Fruit fly (Drosophila melanogaster) whole organism, prepupa: ENCODE results near the gene CG10958.

ENCODE experiments used
- CG10631 ChIP-seq: fragments of 200-800 bp; sonication (Bioruptor generic); optimal IDR thresholded peaks from 2 replicates; lab custom pipeline; 2016; ENCODE audit warnings: missing biosample characterization, missing genetic modification characterization
- CG11902 ChIP-seq: fragments of 200-800 bp; sonication (Bioruptor generic); optimal IDR thresholded peaks from 3 replicates; lab custom pipeline; 2016; ENCODE audit warnings: missing biosample characterization, missing genetic modification characterization
- CG15336 ChIP-seq: fragments of 200-800 bp; sonication (Bioruptor generic); IDR thresholded peaks from 2 replicates; pipeline ENCODE4 v1.3.6; 2022; ENCODE audit warnings: missing biosample characterization, missing genetic modification characterization
- CG1621 ChIP-seq: fragments of 200-800 bp; sonication (Bioruptor generic); optimal IDR thresholded peaks from 3 replicates; lab custom pipeline; 2018; ENCODE audit warnings: missing biosample characterization, mild to moderate bottlenecking, missing genetic modification characterization
- CG16779 ChIP-seq: fragments of 200-800 bp; sonication (Bioruptor generic); optimal IDR thresholded peaks from 3 replicates; lab custom pipeline; 2017; ENCODE audit warnings: missing biosample characterization, mild to moderate bottlenecking, missing genetic modification characterization
- CG3032 ChIP-seq: fragments of 200-800 bp; optimal IDR thresholded peaks from 2 replicates; lab custom pipeline; 2019; ENCODE audit warnings: missing biosample characterization, mild to moderate bottlenecking, missing genetic modification characterization, moderate library complexity
- CG31627 ChIP-seq: fragments of 200-800 bp; sonication (Bioruptor generic); optimal IDR thresholded peaks from 3 replicates; lab custom pipeline; 2016; ENCODE audit warnings: missing biosample characterization, missing genetic modification characterization
- CG32006 ChIP-seq: fragments of 200-800 bp; sonication (Bioruptor generic); optimal IDR thresholded peaks from 3 replicates; lab custom pipeline; 2017; ENCODE audit warnings: missing biosample characterization, mild to moderate bottlenecking, missing genetic modification characterization
- CG3919 ChIP-seq: fragments of 200-800 bp; sonication (Bioruptor generic); optimal IDR thresholded peaks from 3 replicates; lab custom pipeline; 2016; ENCODE audit warnings: missing biosample characterization, missing genetic modification characterization
- CG4318 ChIP-seq: fragments of 200-800 bp; sonication (Bioruptor generic); optimal IDR thresholded peaks from 3 replicates; lab custom pipeline; 2017; ENCODE audit warnings: missing biosample characterization, mild to moderate bottlenecking, missing genetic modification characterization
- CG6163 ChIP-seq: fragments of 200-800 bp; sonication (Bioruptor generic); IDR thresholded peaks from 3 replicates; pipeline ENCODE4 v1.3.6; 2022; ENCODE audit warnings: missing biosample characterization, missing genetic modification characterization
- CG6276 ChIP-seq: fragments of 200-800 bp; sonication (Bioruptor generic); optimal IDR thresholded peaks from 2 replicates; lab custom pipeline; 2017; ENCODE audit warnings: missing biosample characterization, mild to moderate bottlenecking, missing genetic modification characterization
- CG8119 ChIP-seq: fragments of 200-800 bp; sonication (Bioruptor generic); IDR thresholded peaks from 3 replicates; pipeline ENCODE4 v1.3.6; 2022; ENCODE audit warnings: missing biosample characterization, missing genetic modification characterization
- CG8319 ChIP-seq: fragments of 200-800 bp; sonication (Bioruptor generic); optimal IDR thresholded peaks from 3 replicates; lab custom pipeline; 2016; ENCODE audit warnings: missing biosample characterization, missing genetic modification characterization
- CG8632 ChIP-seq: fragments of 200-800 bp; sonication (Bioruptor generic); optimal IDR thresholded peaks from 3 replicates; lab custom pipeline; 2016; ENCODE audit warnings: missing biosample characterization, missing genetic modification characterization
- Eip75B ChIP-seq: fragments of 200-800 bp; sonication (Bioruptor generic); optimal IDR thresholded peaks from 3 replicates; lab custom pipeline; 2016; ENCODE audit warnings: missing biosample characterization, missing genetic modification characterization
- Eip78C ChIP-seq: fragments of 200-800 bp; sonication (Bioruptor generic); peaks from one replicate; lab custom pipeline; 2016; ENCODE audit warnings: missing biosample characterization, missing genetic modification characterization
- Eip93F ChIP-seq: fragments of 200-800 bp; sonication (Bioruptor generic); optimal IDR thresholded peaks from 2 replicates; lab custom pipeline; 2016; ENCODE audit warnings: missing biosample characterization, mild to moderate bottlenecking, missing genetic modification characterization
- Ets21C ChIP-seq: fragments of 200-800 bp; sonication (Bioruptor generic); optimal IDR thresholded peaks from 3 replicates; lab custom pipeline; 2016; ENCODE audit warnings: missing biosample characterization, missing genetic modification characterization
- Gug ChIP-seq: fragments of 200-800 bp; sonication (Bioruptor generic); IDR thresholded peaks from 2 replicates; pipeline ENCODE4 v1.3.6; 2022; ENCODE audit warnings: missing biosample characterization, missing genetic modification characterization
- Hr38 ChIP-seq: sonication (Bioruptor generic); optimal IDR thresholded peaks from 2 replicates; lab custom pipeline; 2016; ENCODE audit warnings: missing biosample characterization, missing genetic modification characterization
- Hr39 ChIP-seq: fragments of 200-800 bp; sonication (Bioruptor generic); optimal IDR thresholded peaks from 2 replicates; lab custom pipeline; 2016; ENCODE audit warnings: missing biosample characterization, missing genetic modification characterization
- Hr4 ChIP-seq: fragments of 200-800 bp; sonication (Bioruptor generic); optimal IDR thresholded peaks from 3 replicates; lab custom pipeline; 2016; ENCODE audit warnings: missing biosample characterization, missing genetic modification characterization
- Lpt ChIP-seq: fragments of 200-800 bp; sonication (Bioruptor generic); optimal IDR thresholded peaks from 3 replicates; lab custom pipeline; 2016; ENCODE audit warnings: missing biosample characterization, missing genetic modification characterization
- Sox102F ChIP-seq: fragments of 200-800 bp; sonication (Bioruptor generic); optimal IDR thresholded peaks from 2 replicates; lab custom pipeline; 2016; ENCODE audit warnings: missing biosample characterization, mild to moderate bottlenecking, missing genetic modification characterization
- Sox14 ChIP-seq: fragments of 200-800 bp; sonication (Bioruptor generic); optimal IDR thresholded peaks from 3 replicates; lab custom pipeline; 2016; ENCODE audit warnings: missing biosample characterization, missing genetic modification characterization
- achi ChIP-seq: fragments of 200-800 bp; sonication (Bioruptor generic); optimal IDR thresholded peaks from 3 replicates; lab custom pipeline; 2016; ENCODE audit warnings: missing biosample characterization, missing genetic modification characterization
- acj6 ChIP-seq: fragments of 200-800 bp; sonication (Bioruptor generic); optimal IDR thresholded peaks from 3 replicates; lab custom pipeline; 2016; ENCODE audit warnings: missing biosample characterization, missing genetic modification characterization
- cyc ChIP-seq: fragments of 200-800 bp; sonication (Bioruptor generic); optimal IDR thresholded peaks from 3 replicates; lab custom pipeline; 2016; ENCODE audit warnings: missing biosample characterization, missing genetic modification characterization
- dac ChIP-seq: fragments of 200-800 bp; sonication (Bioruptor generic); optimal IDR thresholded peaks from 2 replicates; lab custom pipeline; 2017; ENCODE audit warnings: missing biosample characterization, mild to moderate bottlenecking, missing genetic modification characterization
- dsx ChIP-seq: fragments of 200-800 bp; optimal IDR thresholded peaks from 3 replicates; lab custom pipeline; 2019; ENCODE audit warnings: missing biosample characterization, mild to moderate bottlenecking, missing genetic modification characterization, moderate library complexity; ENCODE audit not compliant: poor library complexity, severe bottlenecking
- eg ChIP-seq: fragments of 200-800 bp; sonication (Bioruptor generic); IDR thresholded peaks from 3 replicates; pipeline ENCODE4 v1.3.6; 2022; ENCODE audit warnings: missing biosample characterization, missing genetic modification characterization
- fd59A ChIP-seq: fragments of 200-800 bp; sonication (Bioruptor generic); optimal IDR thresholded peaks from 2 replicates; lab custom pipeline; 2017; ENCODE audit warnings: missing biosample characterization, mild to moderate bottlenecking, missing genetic modification characterization, missing genetic modification reagents
- fd85E ChIP-seq: fragments of 200-800 bp; sonication (Bioruptor generic); optimal IDR thresholded peaks from 3 replicates; lab custom pipeline; 2016; ENCODE audit warnings: missing biosample characterization, missing genetic modification characterization
- lz ChIP-seq: fragments of 200-800 bp; sonication (Bioruptor generic); optimal IDR thresholded peaks from 3 replicates; lab custom pipeline; 2016; ENCODE audit warnings: missing biosample characterization, missing genetic modification characterization
- net ChIP-seq: fragments of 200-800 bp; sonication (Bioruptor generic); optimal IDR thresholded peaks from 3 replicates; lab custom pipeline; 2016; ENCODE audit warnings: missing biosample characterization, missing genetic modification characterization
- pdm3 ChIP-seq: fragments of 200-800 bp; sonication (Bioruptor generic); optimal IDR thresholded peaks from 3 replicates; lab custom pipeline; 2016; ENCODE audit warnings: missing biosample characterization, missing genetic modification characterization
- salr ChIP-seq, 2 experiments: fragments of 200-800 bp; sonication (Bioruptor generic); optimal IDR thresholded peaks; 3 replicates each; lab custom pipeline; 2016 to 2018; ENCODE audit warnings: missing biosample characterization in 2 of 2, missing genetic modification characterization in 2 of 2, mild to moderate bottlenecking in 1 of 2
- svp ChIP-seq: fragments of 200-800 bp; sonication (Bioruptor generic); peaks from one replicate; lab custom pipeline; 2016; ENCODE audit warnings: missing biosample characterization, missing genetic modification characterization

Gene CG10958

dm6 chrX:8163452-8163851 lies 31.4 kb downstream of the CG10958 start:
- TF ChIP-seq Hr4 (GFP tag; lab: Kevin White, UChicago): peak; percentile 12
- TF ChIP-seq CG31627 (GFP tag; lab: Kevin White, UChicago): no peak
- peak; percentile 14 for TF ChIP-seq CG3919
- TF ChIP-seq pdm3: peak; percentile 1
- peak; percentile 68; the same call in 2 of the 3 replicates for TF ChIP-seq eg
- TF ChIP-seq CG4318: peak; percentile 39
- TF ChIP-seq Eip78C (GFP tag; lab: Kevin White, UChicago): peak; percentile 73
- peak; percentile 8 for TF ChIP-seq acj6 (GFP tag; lab: Kevin White, UChicago)
- TF ChIP-seq fd59A (GFP tag; lab: Kevin White, UChicago): no peak
- TF ChIP-seq lz (GFP tag; lab: Kevin White, UChicago): no peak
- TF ChIP-seq CG32006: peak; percentile 74
- no peak for TF ChIP-seq CG3032 (tag; lab: Kevin White, UChicago)
- peak; percentile 14 for TF ChIP-seq CG10631 (GFP tag; lab: Kevin White, UChicago)
- peak; percentile 74 for TF ChIP-seq CG15336 (GFP tag; lab: Robert Waterston, UW)
- peak; percentile 20 for TF ChIP-seq Lpt (GFP tag; lab: Kevin White, UChicago)
- TF ChIP-seq salr (GFP tag; optimal IDR thresholded peaks at IDR 0.05; lab: Kevin White, UChicago): peak in 1 of 2 experiments; percentile 2
- TF ChIP-seq CG8319: no peak
- TF ChIP-seq CG8119 (GFP tag; lab: Robert Waterston, UW): peak; percentile 63; the same call in 2 of the 3 replicates
- TF ChIP-seq Gug: peak; percentile 31; the same call in 1 of the 2 replicates
- TF ChIP-seq Hr39: no peak
- TF ChIP-seq svp: peak; percentile 2
- TF ChIP-seq Eip93F (GFP tag; lab: Kevin White, UChicago): no peak
- no peak for TF ChIP-seq CG1621 (tag; lab: Kevin White, UChicago)
- no peak for TF ChIP-seq net (GFP tag; lab: Kevin White, UChicago)
- TF ChIP-seq Sox102F (GFP tag; lab: Kevin White, UChicago): no peak
- TF ChIP-seq CG6276: peak; percentile 60
- TF ChIP-seq achi (GFP tag; lab: Kevin White, UChicago): peak; percentile 23
- peak; percentile 46; the same call in 1 of the 3 replicates for TF ChIP-seq CG6163 (GFP tag; lab: Robert Waterston, UW)
- TF ChIP-seq fd85E (GFP tag; lab: Kevin White, UChicago): no peak
- no peak for TF ChIP-seq CG8632 (GFP tag; lab: Kevin White, UChicago)
- TF ChIP-seq, all 60 proteins: peak for 18

- TF ChIP-seq CG8632 (GFP tag; lab: Kevin White, UChicago) (no peak), Hr38 (GFP tag; lab: Kevin White, UChicago) (no peak), Ets21C (GFP tag; lab: Kevin White, UChicago) (no peak), CG16779 (tag; lab: Kevin White, UChicago) (no peak)
These were observed 33.5 kb downstream of the CG10958 start, which contains the start of gene Or7a for dm6 chrX:8165608-8166007. Gene Or7a (minus strand): TSS chrX:8165708.

- TF ChIP-seq Hr4 (GFP tag; lab: Kevin White, UChicago): no peak
- no peak for TF ChIP-seq Eip78C (GFP tag; lab: Kevin White, UChicago)
- TF ChIP-seq net (GFP tag; lab: Kevin White, UChicago): no peak
- TF ChIP-seq cyc (GFP tag; lab: Kevin White, UChicago): no peak
- no peak for TF ChIP-seq achi (GFP tag; lab: Kevin White, UChicago)
- TF ChIP-seq eg: no peak
- TF ChIP-seq CG11902 (GFP tag; lab: Kevin White, UChicago): no peak
- no peak for TF ChIP-seq dac (GFP tag; lab: Kevin White, UChicago)
- no peak for TF ChIP-seq CG6163 (GFP tag; lab: Robert Waterston, UW)
- TF ChIP-seq CG6276: no peak
- no peak for TF ChIP-seq Sox14 (GFP tag; lab: Kevin White, UChicago)
- TF ChIP-seq Eip75B (GFP tag; lab: Kevin White, UChicago): no peak
- TF ChIP-seq fd59A (GFP tag; lab: Kevin White, UChicago): no peak
- TF ChIP-seq dsx (GFP tag; lab: Kevin White, UChicago): no peak
- TF ChIP-seq, all 60 proteins: peak for 0
These were observed 38.1 kb downstream of the CG10958 start, which contains the start of gene CG2278 for dm6 chrX:8170166-8170565. Gene CG2278 (minus strand): TSS chrX:8170266.
